Fruit fly (Drosophila melanogaster) whole organism, embryonic: ENCODE results near the gene CG32554.

ENCODE experiments used
- Asciz ChIP-seq: fragments of 200-800 bp; sonication (Bioruptor generic); optimal IDR thresholded peaks from 2 replicates; lab custom pipeline; 2017; ENCODE audit warnings: missing biosample characterization, mild to moderate bottlenecking, missing genetic modification characterization, missing genetic modification reagents
- Bgb ChIP-seq: fragments of 200-800 bp; sonication (Bioruptor generic); IDR thresholded peaks from 2 replicates; pipeline ENCODE4 v1.3.6; 2022; ENCODE audit warnings: missing biosample characterization, missing genetic modification characterization; ENCODE audit not compliant: partially characterized antibody
- CG10274 ChIP-seq: fragments of 200-800 bp; sonication (Bioruptor generic); optimal IDR thresholded peaks from 3 replicates; lab custom pipeline; 2017; ENCODE audit warnings: missing biosample characterization, mild to moderate bottlenecking, missing genetic modification characterization
- CG10431 ChIP-seq: fragments of 200-800 bp; sonication (Bioruptor generic); optimal IDR thresholded peaks from 3 replicates; lab custom pipeline; 2018; ENCODE audit warnings: missing biosample characterization, mild to moderate bottlenecking, missing genetic modification characterization
- CG10565 ChIP-seq: fragments of 200-800 bp; sonication (Bioruptor generic); optimal IDR thresholded peaks from 3 replicates; lab custom pipeline; 2016; ENCODE audit warnings: missing biosample characterization, mild to moderate bottlenecking, missing genetic modification characterization
- CG11093 ChIP-seq: fragments of 200-800 bp; sonication (Bioruptor generic); IDR thresholded peaks from 3 replicates; pipeline ENCODE4 v1.3.6; 2022; ENCODE audit warnings: missing biosample characterization, missing genetic modification characterization
- CG12236 ChIP-seq: fragments of 200-800 bp; sonication (Bioruptor generic); optimal IDR thresholded peaks from 2 replicates; lab custom pipeline; 2016; ENCODE audit warnings: missing biosample characterization, missing genetic modification characterization
- CG13296 ChIP-seq: fragments of 200-800 bp; sonication (Bioruptor generic); optimal IDR thresholded peaks from 3 replicates; lab custom pipeline; 2018; ENCODE audit warnings: missing biosample characterization, mild to moderate bottlenecking, missing genetic modification characterization
- CG13775 ChIP-seq: fragments of 200-800 bp; sonication (Bioruptor generic); optimal IDR thresholded peaks from 3 replicates; lab custom pipeline; 2017; ENCODE audit warnings: missing biosample characterization, mild to moderate bottlenecking, missing genetic modification characterization
- CG14710 ChIP-seq: fragments of 200-800 bp; sonication (Bioruptor generic); optimal IDR thresholded peaks from 3 replicates; lab custom pipeline; 2019; ENCODE audit warnings: missing biosample characterization, mild to moderate bottlenecking, missing genetic modification characterization, moderate library complexity
- CG14860 ChIP-seq: fragments of 200-800 bp; sonication (Bioruptor generic); IDR thresholded peaks from 3 replicates; pipeline ENCODE4 v1.3.6; 2022; ENCODE audit warnings: missing biosample characterization, missing genetic modification characterization; ENCODE audit not compliant: partially characterized antibody
- CG18262 ChIP-seq: fragments of 200-800 bp; optimal IDR thresholded peaks from 3 replicates; lab custom pipeline; 2019; ENCODE audit warnings: missing biosample characterization, mild to moderate bottlenecking, missing genetic modification characterization, moderate library complexity
- CG1832 ChIP-seq: fragments of 200-800 bp; sonication (Bioruptor generic); optimal IDR thresholded peaks from 2 replicates; lab custom pipeline; 2017; ENCODE audit warnings: missing biosample characterization, mild to moderate bottlenecking, missing genetic modification characterization, inconsistent platforms
- CG4360 ChIP-seq: fragments of 200-800 bp; sonication (Bioruptor generic); IDR thresholded peaks from 2 replicates; pipeline ENCODE4 v1.3.6; 2022; ENCODE audit warnings: missing biosample characterization, missing genetic modification characterization
- CG43689 ChIP-seq: fragments of 200-800 bp; sonication (Bioruptor generic); IDR thresholded peaks from 2 replicates; pipeline ENCODE4 v1.3.6; 2022; ENCODE audit warnings: missing biosample characterization, missing genetic modification characterization
- CG6272 ChIP-seq: fragments of 200-800 bp; sonication (Bioruptor generic); IDR thresholded peaks from 2 replicates; pipeline ENCODE4 v1.3.6; 2022; ENCODE audit warnings: missing biosample characterization, missing genetic modification characterization
- CG8388 ChIP-seq: fragments of 200-800 bp; sonication (Bioruptor generic); optimal IDR thresholded peaks from 2 replicates; lab custom pipeline; 2019; ENCODE audit warnings: missing biosample characterization, mild to moderate bottlenecking, missing genetic modification characterization, moderate library complexity
- CG8478 ChIP-seq: fragments of >200 bp; optimal IDR thresholded peaks from 2 replicates; lab custom pipeline; 2018
- CG9437 ChIP-seq: fragments of 200-800 bp; sonication (Bioruptor generic); optimal IDR thresholded peaks from 2 replicates; lab custom pipeline; 2018; ENCODE audit warnings: missing biosample characterization, mild to moderate bottlenecking, missing genetic modification characterization
- CG9817 ChIP-seq: fragments of 200-800 bp; sonication (Bioruptor generic); optimal IDR thresholded peaks from 2 replicates; lab custom pipeline; 2018; ENCODE audit warnings: missing biosample characterization, mild to moderate bottlenecking, missing genetic modification characterization, moderate library complexity
- CkIIα-i1 ChIP-seq: fragments of 200-800 bp; sonication (Bioruptor generic); IDR thresholded peaks from 2 replicates; pipeline ENCODE4 v1.3.6; 2022; ENCODE audit warnings: missing biosample characterization, missing genetic modification characterization
- D19A ChIP-seq: fragments of 200-800 bp; optimal IDR thresholded peaks from 3 replicates; lab custom pipeline; 2019; ENCODE audit warnings: missing biosample characterization, mild to moderate bottlenecking, missing genetic modification characterization, moderate library complexity
- Ets97D ChIP-seq: fragments of 200-800 bp; sonication (Bioruptor generic); optimal IDR thresholded peaks from 3 replicates; lab custom pipeline; 2016; ENCODE audit warnings: missing biosample characterization, missing genetic modification characterization
- Hr51 ChIP-seq, 2 experiments: fragments of 200-800 bp; sonication (Bioruptor generic); optimal IDR thresholded peaks; 2 replicates in 1 of 2; 3 replicates in 1 of 2; lab custom pipeline; 2016 to 2018; ENCODE audit warnings: missing biosample characterization in 2 of 2, missing genetic modification characterization in 2 of 2, mild to moderate bottlenecking in 1 of 2, moderate library complexity in 1 of 2
- Myb ChIP-seq: fragments of 200-800 bp; sonication (Bioruptor generic); optimal IDR thresholded peaks from 2 replicates; lab custom pipeline; 2016; ENCODE audit warnings: missing biosample characterization, missing genetic modification characterization
- NK7.1 ChIP-seq: fragments of 200-800 bp; sonication (Bioruptor generic); optimal IDR thresholded peaks from 3 replicates; lab custom pipeline; 2016; ENCODE audit warnings: missing biosample characterization, missing genetic modification characterization
- Nf-YC ChIP-seq: fragments of 200-800 bp; optimal IDR thresholded peaks from 3 replicates; lab custom pipeline; 2019; ENCODE audit warnings: missing biosample characterization, mild to moderate bottlenecking, missing genetic modification characterization, moderate library complexity
- NfI ChIP-seq: fragments of 200-800 bp; sonication (Bioruptor generic); optimal IDR thresholded peaks from 3 replicates; lab custom pipeline; 2018; ENCODE audit warnings: missing biosample characterization, mild to moderate bottlenecking, missing genetic modification characterization, moderate library complexity
- Oli ChIP-seq: fragments of 200-800 bp; sonication (Bioruptor generic); optimal IDR thresholded peaks from 2 replicates; lab custom pipeline; 2018; ENCODE audit warnings: missing biosample characterization, mild to moderate bottlenecking, missing genetic modification characterization, moderate library complexity
- Pdp1 ChIP-seq, 2 experiments: fragments of 200-800 bp; sonication (Bioruptor generic); optimal IDR thresholded peaks; 3 replicates each; lab custom pipeline; 2016; ENCODE audit warnings: missing biosample characterization in 2 of 2, missing genetic modification characterization in 2 of 2, mild to moderate bottlenecking in 1 of 2, moderate library complexity in 1 of 2
- Poxn ChIP-seq: fragments of 200-800 bp; sonication (Bioruptor generic); IDR thresholded peaks from 2 replicates; pipeline ENCODE4 v1.3.6; 2022; ENCODE audit warnings: missing biosample characterization, missing genetic modification characterization
- Sox102F ChIP-seq: fragments of 200-800 bp; sonication (Bioruptor generic); optimal IDR thresholded peaks from 2 replicates; lab custom pipeline; 2018; ENCODE audit warnings: missing biosample characterization, mild to moderate bottlenecking, missing genetic modification characterization, moderate library complexity
- Usf ChIP-seq: fragments of 200-800 bp; sonication (Bioruptor generic); optimal IDR thresholded peaks from 2 replicates; lab custom pipeline; 2017; ENCODE audit warnings: missing genotype, missing biosample characterization, missing genetic modification characterization
- Xbp1 ChIP-seq: fragments of 200-800 bp; sonication (Bioruptor generic); optimal IDR thresholded peaks from 3 replicates; lab custom pipeline; 2016; ENCODE audit warnings: missing biosample characterization, mild to moderate bottlenecking, missing genetic modification characterization
- Xrp1 ChIP-seq: fragments of 200-800 bp; sonication (Bioruptor generic); IDR thresholded peaks from 2 replicates; pipeline ENCODE4 v1.3.6; 2022; ENCODE audit warnings: missing biosample characterization, missing genetic modification characterization
- bcd ChIP-seq: fragments of 200-800 bp; sonication (Bioruptor generic); optimal IDR thresholded peaks from 2 replicates; lab custom pipeline; 2017; ENCODE audit warnings: missing biosample characterization, mild to moderate bottlenecking, missing genetic modification characterization
- bsh ChIP-seq, 2 experiments: fragments of 200-800 bp; sonication (Bioruptor generic); optimal IDR thresholded peaks; 2 replicates each; lab custom pipeline; 2017 to 2018; ENCODE audit warnings: mild to moderate bottlenecking in 2 of 2, missing biosample characterization in 2 of 2, missing genetic modification characterization in 2 of 2, moderate library complexity in 1 of 2
- chinmo ChIP-seq: fragments of 200-800 bp; sonication (Bioruptor generic); IDR thresholded peaks from 4 replicates; pipeline ENCODE4 v1.3.6; 2022; ENCODE audit warnings: missing biosample characterization, missing genetic modification characterization; ENCODE audit not compliant: partially characterized antibody
- ewg ChIP-seq: fragments of 200-800 bp; sonication (Bioruptor generic); optimal IDR thresholded peaks from 3 replicates; lab custom pipeline; 2017; ENCODE audit warnings: mild to moderate bottlenecking, missing biosample characterization, missing genetic modification reagents, missing genetic modification characterization
- lab ChIP-seq: fragments of 200-800 bp; sonication (Bioruptor generic); optimal IDR thresholded peaks from 3 replicates; lab custom pipeline; 2017; ENCODE audit warnings: missing biosample characterization, missing genetic modification characterization, mild to moderate bottlenecking, moderate library complexity, missing genetic modification reagents
- lilli ChIP-seq: fragments of 200-800 bp; sonication (Bioruptor generic); optimal IDR thresholded peaks from 3 replicates; lab custom pipeline; 2016; ENCODE audit warnings: missing biosample characterization, missing genetic modification characterization
- mld ChIP-seq: fragments of 200-800 bp; sonication (Bioruptor generic); IDR thresholded peaks from 3 replicates; pipeline ENCODE4 v1.3.6; 2022; ENCODE audit warnings: missing biosample characterization, missing genetic modification characterization; ENCODE audit not compliant: partially characterized antibody
- nmo ChIP-seq: fragments of 200-800 bp; sonication (Bioruptor generic); optimal IDR thresholded peaks from 2 replicates; lab custom pipeline; 2018; ENCODE audit warnings: missing biosample characterization, mild to moderate bottlenecking, missing genetic modification characterization, moderate library complexity
- org-1 ChIP-seq: fragments of 200-800 bp; sonication (Bioruptor generic); optimal IDR thresholded peaks from 2 replicates; lab custom pipeline; 2017; ENCODE audit warnings: missing biosample characterization, missing genetic modification characterization
- p53 ChIP-seq: fragments of 200-800 bp; sonication (Bioruptor generic); optimal IDR thresholded peaks from 2 replicates; lab custom pipeline; 2016; ENCODE audit warnings: missing biosample characterization, missing genetic modification characterization
- sens ChIP-seq: fragments of 200-800 bp; sonication (Bioruptor generic); peaks from one replicate; lab custom pipeline; 2016; ENCODE audit warnings: missing biosample characterization, missing genetic modification characterization
- tx ChIP-seq: fragments of 200-800 bp; sonication (Bioruptor generic); optimal IDR thresholded peaks from 2 replicates; lab custom pipeline; 2016; ENCODE audit warnings: missing biosample characterization, missing genetic modification characterization
- zfh1 ChIP-seq: fragments of 200-800 bp; sonication (Bioruptor generic); IDR thresholded peaks from 3 replicates; pipeline ENCODE4 v1.3.6; 2022; ENCODE audit warnings: missing biosample characterization, missing genetic modification characterization

Gene CG32554

DNA sequence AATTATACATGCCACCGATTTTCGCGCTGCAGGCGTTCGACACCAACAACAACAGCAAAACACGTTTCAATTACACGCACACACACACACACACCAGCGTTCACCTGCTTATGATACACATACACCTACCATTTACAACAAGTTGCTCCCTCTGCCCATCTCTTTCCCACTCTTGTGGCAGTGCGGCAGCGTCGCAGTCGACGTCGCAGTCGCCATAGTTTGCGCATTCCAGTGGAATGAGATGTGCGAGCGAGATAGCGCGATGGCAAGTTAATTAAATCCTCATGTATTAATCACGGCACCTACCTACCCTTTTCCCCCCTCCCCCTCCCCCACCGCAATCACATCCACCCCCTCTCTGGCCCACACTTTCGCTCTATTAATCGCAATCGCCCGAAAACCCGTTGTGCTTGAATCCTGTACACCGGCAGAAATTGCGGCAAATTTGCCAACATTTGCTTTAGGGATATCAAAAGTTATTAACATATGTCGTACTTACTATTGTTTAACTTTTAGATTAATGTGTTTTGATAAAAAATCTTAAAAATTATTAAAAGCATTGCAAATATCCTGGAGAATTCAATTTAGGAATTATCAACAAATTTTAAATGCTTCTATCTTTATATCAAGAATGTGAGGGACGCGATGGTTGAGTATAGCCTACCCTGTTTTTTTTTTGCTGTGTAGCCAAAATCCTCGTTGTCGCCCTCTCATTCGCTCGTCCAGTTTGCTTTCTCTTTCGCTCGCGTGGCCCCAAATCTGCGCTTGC, 49.9 kb downstream of the CG32554 start (continued):
- peak in 1 of 2 experiments; percentile 18 for TF ChIP-seq Pdp1 (GFP tag; optimal IDR thresholded peaks at IDR 0.05; lab: Kevin White, UChicago)
- peak; percentile 43 for TF ChIP-seq Sox102F (GFP tag; lab: Kevin White, UChicago)
- peak; percentile 54 for TF ChIP-seq CG1832 (GFP tag; lab: Kevin White, UChicago)
- TF ChIP-seq CG4360 (GFP tag; lab: Robert Waterston, UW), result peak; percentile 77
- no peak for TF ChIP-seq Poxn (GFP tag; lab: Robert Waterston, UW)
- TF ChIP-seq Asciz (GFP tag; lab: Kevin White, UChicago), result no peak
- peak; percentile 6 for TF ChIP-seq CG14710 (tag; lab: Kevin White, UChicago)
- peak; percentile 86 for TF ChIP-seq sens (GFP tag; lab: Kevin White, UChicago)
- TF ChIP-seq bsh (GFP tag; optimal IDR thresholded peaks at IDR 0.05; lab: Kevin White, UChicago), result peak; percentile 4 to 35
- no peak for TF ChIP-seq CG10565 (GFP tag; lab: Kevin White, UChicago)
- TF ChIP-seq tx (GFP tag; lab: Kevin White, UChicago), result no peak
- peak; percentile 33 for TF ChIP-seq lilli (GFP tag; lab: Kevin White, UChicago)
- TF ChIP-seq Oli (tag; lab: Kevin White, UChicago), result peak; percentile 49
- peak; percentile 31 for TF ChIP-seq CG9817 (tag; lab: Kevin White, UChicago)
- TF ChIP-seq CG13775 (GFP tag; lab: Kevin White, UChicago), result peak; percentile 48
- TF ChIP-seq CG43689, result no peak
- no peak for TF ChIP-seq Myb (GFP tag; lab: Kevin White, UChicago)
- TF ChIP-seq bcd (GFP tag; lab: Kevin White, UChicago), result peak; percentile 42
- TF ChIP-seq CG8478, result no peak
- no peak for TF ChIP-seq Bgb (GFP tag; lab: Robert Waterston, UW)
- peak; percentile 25; the same call in 1 of the 3 replicates for TF ChIP-seq zfh1 (GFP tag; lab: Robert Waterston, UW)
- peak; percentile 13 for TF ChIP-seq Usf (GFP tag; lab: Kevin White, UChicago)
- peak; percentile 91 for TF ChIP-seq Nf-YC
- TF ChIP-seq org-1 (GFP tag; lab: Kevin White, UChicago), result peak; percentile 32
- no peak for TF ChIP-seq CG6272 (GFP tag; lab: Robert Waterston, UW)
- peak; percentile 64 for TF ChIP-seq ewg (GFP tag; lab: Kevin White, UChicago)
- TF ChIP-seq CG12236 (GFP tag; lab: Kevin White, UChicago), result no peak
- TF ChIP-seq p53 (GFP tag; lab: Kevin White, UChicago), result no peak
- TF ChIP-seq CG18262, result peak; percentile 31
- peak; percentile 14 for TF ChIP-seq CG13296 (GFP tag; lab: Kevin White, UChicago)
- TF ChIP-seq CG10274 (GFP tag; lab: Kevin White, UChicago), result no peak
- peak in 1 of 2 experiments; percentile 60 for TF ChIP-seq Hr51 (GFP tag; optimal IDR thresholded peaks at IDR 0.05; lab: Kevin White, UChicago)
- peak; percentile 43 for TF ChIP-seq Xbp1 (GFP tag; lab: Kevin White, UChicago)
- TF ChIP-seq mld, result no peak
- peak; percentile 61 for TF ChIP-seq lab (GFP tag; lab: Kevin White, UChicago)
- peak; percentile 62 for TF ChIP-seq nmo (GFP tag; lab: Kevin White, UChicago)
- peak; percentile 15 for TF ChIP-seq CG9437 (GFP tag; lab: Kevin White, UChicago)
- peak; percentile 30 for TF ChIP-seq NfI (GFP tag; lab: Kevin White, UChicago)
- no peak for TF ChIP-seq CG14860 (GFP tag; lab: Robert Waterston, UW)
- TF ChIP-seq Xrp1, result peak; percentile 53
- TF ChIP-seq CG11093 (GFP tag; lab: Robert Waterston, UW), result 0 out of 3 replicates have a peak, but pooled peaks have one; percentile 32
- no peak for TF ChIP-seq chinmo
- TF ChIP-seq NK7.1, result no peak
- no peak for TF ChIP-seq CkIIα-i1 (GFP tag; lab: Robert Waterston, UW)
- no peak for TF ChIP-seq Ets97D (GFP tag; lab: Kevin White, UChicago)
- TF ChIP-seq CG10431 (GFP tag; lab: Kevin White, UChicago), result no peak
- peak; percentile 10 for TF ChIP-seq CG8388 (GFP tag; lab: Kevin White, UChicago)
- TF ChIP-seq D19A (tag; lab: Kevin White, UChicago), result no peak
